Fruit fly (Drosophila melanogaster) Kc167 (cell line): ENCODE data around the gene CG33272.

Source experiments
- Myc ChIP-seq: fragments of >200 bp; optimal IDR thresholded peaks from 2 replicates; lab custom pipeline; 2017; ENCODE audit warnings: missing external identifiers
- Sin3A ChIP-seq: fragments of >200 bp; optimal IDR thresholded peaks from 2 replicates; lab custom pipeline; 2018; ENCODE audit warnings: missing external identifiers
- h ChIP-seq: fragments of >200 bp; optimal IDR thresholded peaks from 3 replicates; lab custom pipeline; 2018; ENCODE audit warnings: missing external identifiers
- insv ChIP-seq: fragments of >200 bp; optimal IDR thresholded peaks from 3 replicates; lab custom pipeline; 2018; ENCODE audit warnings: missing external identifiers
- psq ChIP-seq: fragments of >200 bp; optimal IDR thresholded peaks from 2 replicates; lab custom pipeline; 2017; ENCODE audit warnings: missing external identifiers
- ttk ChIP-seq: sonication (Bioruptor generic); optimal IDR thresholded peaks from 2 replicates; lab custom pipeline; 2017; ENCODE audit warnings: missing external identifiers

DNA sequence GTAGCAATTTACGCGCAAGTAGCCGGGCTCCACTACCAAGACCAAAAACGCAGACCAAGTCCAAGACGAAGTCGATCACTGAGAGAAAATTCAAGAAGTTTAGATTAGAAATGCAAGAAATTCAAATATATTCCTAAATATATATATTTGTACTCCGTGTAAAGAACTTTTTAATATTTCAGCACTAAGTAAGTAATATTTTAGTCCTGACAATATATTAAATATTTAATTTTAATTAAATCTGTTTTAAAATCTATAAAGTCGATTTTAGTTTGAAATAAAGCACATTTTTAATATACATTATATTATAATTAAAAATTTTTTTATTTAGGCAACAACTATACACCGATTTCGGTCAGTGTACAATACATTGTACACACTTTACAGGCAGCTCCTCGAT lies 43.4 kb downstream of the CG33272 start:
- no peak for TF ChIP-seq psq
- no peak for TF ChIP-seq insv (lab: Kevin White, UChicago)
- TF ChIP-seq h (lab: Kevin White, UChicago) = no peak
- no peak for TF ChIP-seq Sin3A (lab: Kevin White, UChicago)
- TF ChIP-seq ttk (lab: Kevin White, UChicago) = no peak
- TF ChIP-seq Myc (lab: Kevin White, UChicago) = no peak
